Fruit fly (Drosophila melanogaster) whole organism, prepupa: Measurements from ENCODE around the gene Kah.

Experiments
- CG10631 ChIP-seq: fragments of 200-800 bp; sonication (Bioruptor generic); optimal IDR thresholded peaks from 2 replicates; lab custom pipeline; 2016; ENCODE audit warnings: missing biosample characterization, missing genetic modification characterization
- CG10669 ChIP-seq: fragments of 200-800 bp; sonication (Bioruptor generic); optimal IDR thresholded peaks from 3 replicates; lab custom pipeline; 2018; ENCODE audit warnings: missing biosample characterization, mild to moderate bottlenecking, missing genetic modification characterization, moderate library complexity
- CG11294 ChIP-seq: fragments of 200-800 bp; sonication (Bioruptor generic); IDR thresholded peaks from 2 replicates; pipeline ENCODE4 v1.3.6; 2022; ENCODE audit warnings: missing biosample characterization, missing genetic modification characterization
- CG11762 ChIP-seq: fragments of 200-800 bp; sonication (Bioruptor generic); optimal IDR thresholded peaks from 3 replicates; lab custom pipeline; 2016; ENCODE audit warnings: missing biosample characterization, missing genetic modification characterization; ENCODE audit not compliant: insufficient read depth
- CG15336 ChIP-seq: fragments of 200-800 bp; sonication (Bioruptor generic); IDR thresholded peaks from 2 replicates; pipeline ENCODE4 v1.3.6; 2022; ENCODE audit warnings: missing biosample characterization, missing genetic modification characterization
- CG1621 ChIP-seq: fragments of 200-800 bp; sonication (Bioruptor generic); optimal IDR thresholded peaks from 3 replicates; lab custom pipeline; 2018; ENCODE audit warnings: missing biosample characterization, mild to moderate bottlenecking, missing genetic modification characterization
- CG16779 ChIP-seq: fragments of 200-800 bp; sonication (Bioruptor generic); optimal IDR thresholded peaks from 3 replicates; lab custom pipeline; 2017; ENCODE audit warnings: missing biosample characterization, mild to moderate bottlenecking, missing genetic modification characterization
- CG3032 ChIP-seq: fragments of 200-800 bp; optimal IDR thresholded peaks from 2 replicates; lab custom pipeline; 2019; ENCODE audit warnings: missing biosample characterization, mild to moderate bottlenecking, missing genetic modification characterization, moderate library complexity
- CG31627 ChIP-seq: fragments of 200-800 bp; sonication (Bioruptor generic); optimal IDR thresholded peaks from 3 replicates; lab custom pipeline; 2016; ENCODE audit warnings: missing biosample characterization, missing genetic modification characterization
- CG32006 ChIP-seq: fragments of 200-800 bp; sonication (Bioruptor generic); optimal IDR thresholded peaks from 3 replicates; lab custom pipeline; 2017; ENCODE audit warnings: missing biosample characterization, mild to moderate bottlenecking, missing genetic modification characterization
- CG34406 ChIP-seq: fragments of 200-800 bp; sonication (Bioruptor generic); optimal IDR thresholded peaks from 3 replicates; lab custom pipeline; 2016; ENCODE audit warnings: missing biosample characterization, missing genetic modification characterization
- CG3919 ChIP-seq: fragments of 200-800 bp; sonication (Bioruptor generic); optimal IDR thresholded peaks from 3 replicates; lab custom pipeline; 2016; ENCODE audit warnings: missing biosample characterization, missing genetic modification characterization
- CG6163 ChIP-seq: fragments of 200-800 bp; sonication (Bioruptor generic); IDR thresholded peaks from 3 replicates; pipeline ENCODE4 v1.3.6; 2022; ENCODE audit warnings: missing biosample characterization, missing genetic modification characterization
- CG6276 ChIP-seq: fragments of 200-800 bp; sonication (Bioruptor generic); optimal IDR thresholded peaks from 2 replicates; lab custom pipeline; 2017; ENCODE audit warnings: missing biosample characterization, mild to moderate bottlenecking, missing genetic modification characterization
- CG6808 ChIP-seq: fragments of 200-800 bp; sonication (Bioruptor generic); optimal IDR thresholded peaks from 3 replicates; lab custom pipeline; 2017; ENCODE audit warnings: missing biosample characterization, missing genetic modification characterization, mild to moderate bottlenecking, moderate library complexity, missing genetic modification reagents
- CG6854 ChIP-seq: fragments of 200-800 bp; sonication (Bioruptor generic); optimal IDR thresholded peaks from 2 replicates; lab custom pipeline; 2017; ENCODE audit warnings: missing biosample characterization, mild to moderate bottlenecking, missing genetic modification characterization
- CG7368 ChIP-seq: fragments of 200-800 bp; sonication (Bioruptor generic); optimal IDR thresholded peaks from 3 replicates; lab custom pipeline; 2016; ENCODE audit warnings: missing biosample characterization, missing genetic modification characterization
- CG8119 ChIP-seq: fragments of 200-800 bp; sonication (Bioruptor generic); IDR thresholded peaks from 3 replicates; pipeline ENCODE4 v1.3.6; 2022; ENCODE audit warnings: missing biosample characterization, missing genetic modification characterization
- CG8319 ChIP-seq: fragments of 200-800 bp; sonication (Bioruptor generic); optimal IDR thresholded peaks from 3 replicates; lab custom pipeline; 2016; ENCODE audit warnings: missing biosample characterization, missing genetic modification characterization
- CG8632 ChIP-seq: fragments of 200-800 bp; sonication (Bioruptor generic); optimal IDR thresholded peaks from 3 replicates; lab custom pipeline; 2016; ENCODE audit warnings: missing biosample characterization, missing genetic modification characterization
- CG9139 ChIP-seq: fragments of 200-800 bp; sonication (Bioruptor generic); optimal IDR thresholded peaks from 3 replicates; lab custom pipeline; 2017; ENCODE audit warnings: missing biosample characterization, mild to moderate bottlenecking, missing genetic modification characterization
- Eip78C ChIP-seq: fragments of 200-800 bp; sonication (Bioruptor generic); peaks from one replicate; lab custom pipeline; 2016; ENCODE audit warnings: missing biosample characterization, missing genetic modification characterization
- Ets21C ChIP-seq: fragments of 200-800 bp; sonication (Bioruptor generic); optimal IDR thresholded peaks from 3 replicates; lab custom pipeline; 2016; ENCODE audit warnings: missing biosample characterization, missing genetic modification characterization
- Gug ChIP-seq: fragments of 200-800 bp; sonication (Bioruptor generic); IDR thresholded peaks from 2 replicates; pipeline ENCODE4 v1.3.6; 2022; ENCODE audit warnings: missing biosample characterization, missing genetic modification characterization
- Hr4 ChIP-seq: fragments of 200-800 bp; sonication (Bioruptor generic); optimal IDR thresholded peaks from 3 replicates; lab custom pipeline; 2016; ENCODE audit warnings: missing biosample characterization, missing genetic modification characterization
- Lpt ChIP-seq: fragments of 200-800 bp; sonication (Bioruptor generic); optimal IDR thresholded peaks from 3 replicates; lab custom pipeline; 2016; ENCODE audit warnings: missing biosample characterization, missing genetic modification characterization
- OdsH ChIP-seq: fragments of 200-800 bp; sonication (Bioruptor generic); optimal IDR thresholded peaks from 3 replicates; lab custom pipeline; 2016; ENCODE audit warnings: missing biosample characterization, missing genetic modification characterization
- Smox ChIP-seq: fragments of 200-800 bp; sonication (Bioruptor generic); optimal IDR thresholded peaks from 3 replicates; lab custom pipeline; 2016; ENCODE audit warnings: missing biosample characterization, missing genetic modification characterization
- Sox102F ChIP-seq: fragments of 200-800 bp; sonication (Bioruptor generic); optimal IDR thresholded peaks from 2 replicates; lab custom pipeline; 2016; ENCODE audit warnings: missing biosample characterization, mild to moderate bottlenecking, missing genetic modification characterization
- Sox14 ChIP-seq: fragments of 200-800 bp; sonication (Bioruptor generic); optimal IDR thresholded peaks from 3 replicates; lab custom pipeline; 2016; ENCODE audit warnings: missing biosample characterization, missing genetic modification characterization
- Sox15 ChIP-seq: fragments of 200-800 bp; sonication (Bioruptor generic); optimal IDR thresholded peaks from 3 replicates; lab custom pipeline; 2016; ENCODE audit warnings: missing biosample characterization, missing genetic modification characterization
- achi ChIP-seq: fragments of 200-800 bp; sonication (Bioruptor generic); optimal IDR thresholded peaks from 3 replicates; lab custom pipeline; 2016; ENCODE audit warnings: missing biosample characterization, missing genetic modification characterization
- acj6 ChIP-seq: fragments of 200-800 bp; sonication (Bioruptor generic); optimal IDR thresholded peaks from 3 replicates; lab custom pipeline; 2016; ENCODE audit warnings: missing biosample characterization, missing genetic modification characterization
- cyc ChIP-seq: fragments of 200-800 bp; sonication (Bioruptor generic); optimal IDR thresholded peaks from 3 replicates; lab custom pipeline; 2016; ENCODE audit warnings: missing biosample characterization, missing genetic modification characterization
- dac ChIP-seq: fragments of 200-800 bp; sonication (Bioruptor generic); optimal IDR thresholded peaks from 2 replicates; lab custom pipeline; 2017; ENCODE audit warnings: missing biosample characterization, mild to moderate bottlenecking, missing genetic modification characterization
- eg ChIP-seq: fragments of 200-800 bp; sonication (Bioruptor generic); IDR thresholded peaks from 3 replicates; pipeline ENCODE4 v1.3.6; 2022; ENCODE audit warnings: missing biosample characterization, missing genetic modification characterization
- esn ChIP-seq: fragments of 200-800 bp; sonication (Bioruptor generic); optimal IDR thresholded peaks from 2 replicates; lab custom pipeline; 2016; ENCODE audit warnings: missing biosample characterization, mild to moderate bottlenecking, missing genetic modification characterization, moderate library complexity
- fd59A ChIP-seq: fragments of 200-800 bp; sonication (Bioruptor generic); optimal IDR thresholded peaks from 2 replicates; lab custom pipeline; 2017; ENCODE audit warnings: missing biosample characterization, mild to moderate bottlenecking, missing genetic modification characterization, missing genetic modification reagents
- fd85E ChIP-seq: fragments of 200-800 bp; sonication (Bioruptor generic); optimal IDR thresholded peaks from 3 replicates; lab custom pipeline; 2016; ENCODE audit warnings: missing biosample characterization, missing genetic modification characterization
- fkh ChIP-seq: fragments of 200-800 bp; sonication (Bioruptor generic); optimal IDR thresholded peaks from 3 replicates; lab custom pipeline; 2017; ENCODE audit warnings: missing biosample characterization, mild to moderate bottlenecking, missing genetic modification characterization, moderate library complexity
- lz ChIP-seq: fragments of 200-800 bp; sonication (Bioruptor generic); optimal IDR thresholded peaks from 3 replicates; lab custom pipeline; 2016; ENCODE audit warnings: missing biosample characterization, missing genetic modification characterization
- net ChIP-seq: fragments of 200-800 bp; sonication (Bioruptor generic); optimal IDR thresholded peaks from 3 replicates; lab custom pipeline; 2016; ENCODE audit warnings: missing biosample characterization, missing genetic modification characterization
- pdm3 ChIP-seq: fragments of 200-800 bp; sonication (Bioruptor generic); optimal IDR thresholded peaks from 3 replicates; lab custom pipeline; 2016; ENCODE audit warnings: missing biosample characterization, missing genetic modification characterization
- spab ChIP-seq: fragments of 200-800 bp; sonication (Bioruptor generic); optimal IDR thresholded peaks from 2 replicates; lab custom pipeline; 2017; ENCODE audit warnings: missing biosample characterization, mild to moderate bottlenecking, missing genetic modification characterization, missing genetic modification reagents
- ss ChIP-seq, 2 experiments: fragments of 200-800 bp; sonication (Bioruptor generic); optimal IDR thresholded peaks; 2 replicates in 1 of 2; 3 replicates in 1 of 2; lab custom pipeline; 2017 to 2018; ENCODE audit warnings: mild to moderate bottlenecking in 2 of 2, missing biosample characterization in 2 of 2, missing genetic modification characterization in 2 of 2, moderate library complexity in 1 of 2
- svp ChIP-seq: fragments of 200-800 bp; sonication (Bioruptor generic); peaks from one replicate; lab custom pipeline; 2016; ENCODE audit warnings: missing biosample characterization, missing genetic modification characterization
- topi ChIP-seq: fragments of 200-800 bp; sonication (Bioruptor generic); optimal IDR thresholded peaks from 3 replicates; lab custom pipeline; 2016; ENCODE audit warnings: missing biosample characterization, missing genetic modification characterization

The Kah gene

DNA sequence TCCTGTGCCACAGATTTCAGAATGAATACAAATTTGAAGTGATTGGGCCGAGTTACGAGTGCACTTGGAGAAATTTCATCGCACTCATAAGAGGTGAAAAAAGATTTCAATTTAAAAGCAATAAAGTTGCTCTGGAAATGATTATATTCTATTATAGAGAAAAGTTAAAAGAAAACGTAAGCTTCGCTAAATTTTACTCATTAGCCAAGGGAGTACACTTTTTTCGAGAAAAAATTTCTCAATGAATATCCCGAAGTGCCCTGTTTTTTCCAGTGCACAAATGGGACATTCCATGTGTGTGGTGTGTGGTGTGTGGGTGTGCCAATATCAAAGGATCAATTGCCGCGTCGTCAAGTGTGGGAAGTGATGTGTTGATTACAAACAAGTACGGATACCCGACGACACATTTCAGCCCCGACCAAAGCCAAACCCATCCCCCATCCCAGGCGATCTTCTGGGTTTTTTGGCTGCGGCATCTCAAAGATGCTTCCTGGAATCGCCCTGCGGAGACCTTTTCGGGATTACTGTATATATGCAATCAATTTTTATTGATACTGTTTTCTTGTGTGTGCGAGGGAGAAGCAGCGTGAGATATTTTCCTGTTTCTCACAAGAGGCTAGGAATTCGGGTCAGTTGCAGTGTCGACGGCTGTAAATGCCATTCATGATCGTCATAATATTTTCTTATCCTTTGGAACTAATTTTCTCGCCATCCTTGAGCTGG lies 24.7 kb upstream of the Kah start (continued):
- TF ChIP-seq Gug (GFP tag; lab: Robert Waterston, UW), result no peak
- TF ChIP-seq pdm3, result peak; percentile 7
- no peak for TF ChIP-seq CG8632 (GFP tag; lab: Kevin White, UChicago)
- TF ChIP-seq fd85E (GFP tag; lab: Kevin White, UChicago), result no peak
- TF ChIP-seq Sox14 (GFP tag; lab: Kevin White, UChicago), result peak; percentile 32
- TF ChIP-seq net (GFP tag; lab: Kevin White, UChicago), result no peak
- no peak for TF ChIP-seq CG6808
- no peak for TF ChIP-seq Sox15 (GFP tag; lab: Kevin White, UChicago)
- no peak for TF ChIP-seq eg (GFP tag; lab: Robert Waterston, UW)
- TF ChIP-seq CG10669, result no peak
- TF ChIP-seq Hr4, result peak; percentile 20
- TF ChIP-seq dac, result no peak
- TF ChIP-seq CG6276, result no peak
- TF ChIP-seq CG8319, result no peak
- no peak for TF ChIP-seq ss (GFP tag; optimal IDR thresholded peaks at IDR 0.05; lab: Kevin White, UChicago)
- peak; percentile 38 for TF ChIP-seq lz
- TF ChIP-seq Eip78C (GFP tag; lab: Kevin White, UChicago), result peak; percentile 82
- no peak for TF ChIP-seq CG3032 (tag; lab: Kevin White, UChicago)
- TF ChIP-seq CG7368 (GFP tag; lab: Kevin White, UChicago), result no peak
- no peak for TF ChIP-seq fkh (GFP tag; lab: Kevin White, UChicago)
- peak; percentile 23; the same call in 1 of the 3 replicates for TF ChIP-seq CG8119 (GFP tag; lab: Robert Waterston, UW)
- TF ChIP-seq topi (GFP tag; lab: Kevin White, UChicago), result peak; percentile 39
- TF ChIP-seq esn (GFP tag; lab: Kevin White, UChicago), result peak; percentile 41
- peak; percentile 25 for TF ChIP-seq OdsH
- TF ChIP-seq Sox102F (GFP tag; lab: Kevin White, UChicago), result no peak
- TF ChIP-seq CG3919, result peak; percentile 21
- TF ChIP-seq CG6854 (GFP tag; lab: Kevin White, UChicago), result no peak
- TF ChIP-seq CG15336, result no peak
- peak; percentile 66 for TF ChIP-seq svp (GFP tag; lab: Kevin White, UChicago)

- peak; percentile 52 for TF ChIP-seq CG10631 (GFP tag; lab: Kevin White, UChicago)
- peak; percentile 69 for TF ChIP-seq CG11294
- TF ChIP-seq CG6163 (GFP tag; lab: Robert Waterston, UW), result peak; percentile 89
- peak; percentile 90 for TF ChIP-seq CG15336
- peak; percentile 58 for TF ChIP-seq acj6 (GFP tag; lab: Kevin White, UChicago)
- peak; percentile 73 for TF ChIP-seq achi (GFP tag; lab: Kevin White, UChicago)
- peak; percentile 39 for TF ChIP-seq CG11762 (GFP tag; lab: Kevin White, UChicago)
- peak; percentile 38 for TF ChIP-seq CG34406 (GFP tag; lab: Kevin White, UChicago)
- TF ChIP-seq Smox (GFP tag; lab: Kevin White, UChicago), result peak; percentile 47
- peak; percentile 96 for TF ChIP-seq eg (GFP tag; lab: Robert Waterston, UW)
- TF ChIP-seq CG32006, result peak; percentile 86
- peak; percentile 34 for TF ChIP-seq spab (GFP tag; lab: Kevin White, UChicago)
- TF ChIP-seq pdm3, result peak; percentile 69
- peak; percentile 84 for TF ChIP-seq CG6854 (GFP tag; lab: Kevin White, UChicago)
- TF ChIP-seq CG9139 (GFP tag; lab: Kevin White, UChicago), result peak; percentile 56
- peak; percentile 72 for TF ChIP-seq Lpt (GFP tag; lab: Kevin White, UChicago)
- peak; percentile 51 for TF ChIP-seq cyc (GFP tag; lab: Kevin White, UChicago)
- TF ChIP-seq CG16779 (tag; lab: Kevin White, UChicago), result peak; percentile 65
- peak; percentile 44 for TF ChIP-seq CG3032 (tag; lab: Kevin White, UChicago)
- TF ChIP-seq fd59A (GFP tag; lab: Kevin White, UChicago), result peak; percentile 33
- peak; percentile 30 for TF ChIP-seq CG31627 (GFP tag; lab: Kevin White, UChicago)
- peak; percentile 85; the same call in 2 of the 3 replicates for TF ChIP-seq CG8119 (GFP tag; lab: Robert Waterston, UW)
- peak; percentile 63 for TF ChIP-seq CG6808
- peak; percentile 87 for TF ChIP-seq Eip78C (GFP tag; lab: Kevin White, UChicago)
- TF ChIP-seq CG8319, result peak; percentile 0
- no peak for TF ChIP-seq Ets21C
- TF ChIP-seq fd85E (GFP tag; lab: Kevin White, UChicago), result no peak
- peak; percentile 39 for TF ChIP-seq CG1621
Measured at dm6 chr3L:611639-612611, 22.9 kb upstream of the Kah start.
